Worm (Caenorhabditis elegans) whole organism, mixed stage, embryonic: ENCODE measurements around the gene C48D1.9.

ENCODE experiments used
- M03D4.4 ChIP-seq: sonication (generic microtip); optimal IDR thresholded peaks from 2 replicates; lab custom pipeline; 2017; ENCODE audit warnings: mild to moderate bottlenecking, missing genetic modification characterization, missing compliant biosample characterization
- bed-3 ChIP-seq: fragments of 200-800 bp; sonication (Bioruptor generic); optimal IDR thresholded peaks from 3 replicates; lab custom pipeline; 2018; ENCODE audit warnings: mild to moderate bottlenecking, missing genetic modification characterization, moderate library complexity, missing compliant biosample characterization
- blmp-1 ChIP-seq: fragments of 150-350 bp; optimal IDR thresholded peaks from 2 replicates; lab custom pipeline; 2014; ENCODE audit warnings: missing biosample characterization, missing genetic modification characterization
- ceh-39 ChIP-seq: fragments of 150-350 bp; optimal IDR thresholded peaks from 2 replicates; lab custom pipeline; 2014; ENCODE audit warnings: missing biosample characterization, missing genetic modification characterization
- ceh-43 ChIP-seq: fragments of 200-800 bp; sonication (Bioruptor generic); optimal IDR thresholded peaks from 2 replicates; lab custom pipeline; 2018; ENCODE audit warnings: mild to moderate bottlenecking, missing genetic modification characterization, moderate library complexity, missing compliant biosample characterization
- ceh-83 ChIP-seq: fragments of 200-800 bp; sonication (Bioruptor generic); optimal IDR thresholded peaks from 2 replicates; lab custom pipeline; 2018; ENCODE audit warnings: mild to moderate bottlenecking, missing genetic modification characterization, missing compliant biosample characterization
- ces-1 ChIP-seq: fragments of 150-350 bp; optimal IDR thresholded peaks from 2 replicates; lab custom pipeline; 2014; ENCODE audit warnings: missing biosample characterization, missing genetic modification reagents, missing genetic modification characterization
- cnd-1 ChIP-seq: fragments of 200-800 bp; sonication (Bioruptor generic); optimal IDR thresholded peaks from 2 replicates; lab custom pipeline; 2018; ENCODE audit warnings: mild to moderate bottlenecking, missing genetic modification characterization, missing compliant biosample characterization
- drap-1 ChIP-seq: fragments of 200-800 bp; sonication (Bioruptor generic); optimal IDR thresholded peaks from 3 replicates; lab custom pipeline; 2018; ENCODE audit warnings: mild to moderate bottlenecking, missing genetic modification characterization, missing compliant biosample characterization
- elt-1 ChIP-seq: sonication (generic microtip); optimal IDR thresholded peaks from 2 replicates; lab custom pipeline; 2017; ENCODE audit warnings: missing genetic modification characterization, mild to moderate bottlenecking, missing compliant biosample characterization, antibody characterized with exemption, moderate library complexity, borderline replicate concordance; ENCODE audit not compliant: insufficient read depth
- elt-3 ChIP-seq: fragments of 150-350 bp; optimal IDR thresholded peaks from 2 replicates; lab custom pipeline; 2014; ENCODE audit warnings: missing biosample characterization, missing genetic modification characterization
- flh-1 ChIP-seq: fragments of 200-800 bp; sonication (Bioruptor generic); optimal IDR thresholded peaks from 2 replicates; lab custom pipeline; 2018; ENCODE audit warnings: mild to moderate bottlenecking, missing genetic modification characterization, moderate library complexity, missing compliant biosample characterization
- ham-2 ChIP-seq: fragments of 200-800 bp; sonication (Bioruptor generic); optimal IDR thresholded peaks from 2 replicates; lab custom pipeline; 2018; ENCODE audit warnings: mild to moderate bottlenecking, missing genetic modification characterization, missing compliant biosample characterization
- hlh-1 ChIP-seq: fragments of 150-350 bp; optimal IDR thresholded peaks from 2 replicates; lab custom pipeline; 2014; ENCODE audit warnings: missing biosample characterization, missing genetic modification reagents, missing genetic modification characterization
- lin-13 ChIP-seq: fragments of 150-350 bp; optimal IDR thresholded peaks from 2 replicates; lab custom pipeline; 2014; ENCODE audit warnings: missing biosample characterization, missing genetic modification characterization
- lin-32 ChIP-seq: fragments of 200-800 bp; sonication (Bioruptor generic); optimal IDR thresholded peaks from 2 replicates; lab custom pipeline; 2018; ENCODE audit warnings: mild to moderate bottlenecking, missing genetic modification characterization, missing compliant biosample characterization
- lsy-2 ChIP-seq: fragments of 150-350 bp; optimal IDR thresholded peaks from 2 replicates; lab custom pipeline; 2014; ENCODE audit warnings: missing biosample characterization, missing genetic modification characterization
- mab-5 ChIP-seq: fragments of 150-350 bp; optimal IDR thresholded peaks from 2 replicates; lab custom pipeline; 2014; ENCODE audit warnings: missing biosample characterization, missing genetic modification characterization
- mep-1 ChIP-seq: fragments of 150-350 bp; optimal IDR thresholded peaks from 2 replicates; lab custom pipeline; 2017; ENCODE audit warnings: missing biosample characterization, missing genetic modification reagents, missing genetic modification characterization, inconsistent platforms
- mls-2 ChIP-seq: sonication (generic microtip); optimal IDR thresholded peaks from 2 replicates; lab custom pipeline; 2016; ENCODE audit warnings: mild to moderate bottlenecking, missing genetic modification characterization, moderate library complexity, missing compliant biosample characterization
- nhr-12 ChIP-seq: fragments of 150-350 bp; optimal IDR thresholded peaks from 2 replicates; lab custom pipeline; 2014; ENCODE audit warnings: missing biosample characterization, missing genetic modification characterization
- nhr-2 ChIP-seq: fragments of 150-350 bp; optimal IDR thresholded peaks from 2 replicates; lab custom pipeline; 2014; ENCODE audit warnings: missing biosample characterization, missing genetic modification characterization
- nhr-237 ChIP-seq: fragments of 150-350 bp; optimal IDR thresholded peaks from 2 replicates; lab custom pipeline; 2014; ENCODE audit warnings: missing biosample characterization, missing genetic modification characterization
- nhr-28 ChIP-seq: fragments of 150-350 bp; optimal IDR thresholded peaks from 2 replicates; lab custom pipeline; 2014; ENCODE audit warnings: missing biosample characterization, missing genetic modification characterization
- nhr-76 ChIP-seq: sonication (generic microtip); optimal IDR thresholded peaks from 2 replicates; lab custom pipeline; 2017; ENCODE audit warnings: missing biosample characterization, missing genetic modification characterization
- pha-4 ChIP-seq: fragments of 150-350 bp; optimal IDR thresholded peaks from 2 replicates; lab custom pipeline; 2018; ENCODE audit warnings: missing biosample characterization, missing genetic modification reagents, missing genetic modification characterization
- sem-2 ChIP-seq: fragments of 200-800 bp; sonication (Bioruptor generic); optimal IDR thresholded peaks from 2 replicates; lab custom pipeline; 2018; ENCODE audit warnings: mild to moderate bottlenecking, missing genetic modification characterization, missing compliant biosample characterization
- snpc-4 ChIP-seq: fragments of 150-350 bp; optimal IDR thresholded peaks from 2 replicates; lab custom pipeline; 2014; ENCODE audit warnings: missing biosample characterization, missing genetic modification characterization
- sptf-1 ChIP-seq: sonication (generic microtip); optimal IDR thresholded peaks from 2 replicates; lab custom pipeline; 2017; ENCODE audit warnings: mild to moderate bottlenecking, missing genetic modification characterization, moderate library complexity, missing compliant biosample characterization
- tbx-8 ChIP-seq: fragments of 200-800 bp; sonication (Bioruptor generic); optimal IDR thresholded peaks from 2 replicates; lab custom pipeline; 2018; ENCODE audit warnings: mild to moderate bottlenecking, missing genetic modification characterization, moderate library complexity, missing compliant biosample characterization
- unc-120 ChIP-seq: sonication (generic microtip); optimal IDR thresholded peaks from 2 replicates; lab custom pipeline; 2017; ENCODE audit warnings: missing genetic modification characterization, missing compliant biosample characterization; ENCODE audit not compliant: poor library complexity, severe bottlenecking
- unc-39 ChIP-seq: fragments of 150-350 bp; optimal IDR thresholded peaks from 2 replicates; lab custom pipeline; 2014; ENCODE audit warnings: missing biosample characterization, missing genetic modification characterization
- unc-62 ChIP-seq: fragments of 150-350 bp; optimal IDR thresholded peaks from 2 replicates; lab custom pipeline; 2014; ENCODE audit warnings: missing biosample characterization, missing genetic modification reagents, missing genetic modification characterization
- zip-8 ChIP-seq: fragments of 150-350 bp; optimal IDR thresholded peaks from 2 replicates; lab custom pipeline; 2014; ENCODE audit warnings: missing biosample characterization, missing genetic modification characterization
- ztf-11 ChIP-seq: fragments of 150-350 bp; optimal IDR thresholded peaks from 2 replicates; lab custom pipeline; 2014; ENCODE audit warnings: missing biosample characterization, missing genetic modification characterization

The C48D1.9 gene

ce11 chrIV:13241340-13241739 lies 31.9 kb upstream of the C48D1.9 start:
- TF ChIP-seq sem-2 (GFP tag; lab: Kevin White, UChicago): no peak
- no peak for TF ChIP-seq nhr-76 (tag; lab: Kevin White, UChicago)
- TF ChIP-seq zip-8 (tag; lab: Kevin White, UChicago): no peak
- no peak for TF ChIP-seq lin-32 (GFP tag; lab: Kevin White, UChicago)
- no peak for TF ChIP-seq nhr-28 (tag; lab: Kevin White, UChicago)
- TF ChIP-seq sptf-1 (tag; lab: Kevin White, UChicago): no peak
- no peak for TF ChIP-seq M03D4.4 (tag; lab: Kevin White, UChicago)
- no peak for TF ChIP-seq lin-13 (tag; lab: Kevin White, UChicago)
- TF ChIP-seq, all 35 proteins: peak for 0

DNA sequence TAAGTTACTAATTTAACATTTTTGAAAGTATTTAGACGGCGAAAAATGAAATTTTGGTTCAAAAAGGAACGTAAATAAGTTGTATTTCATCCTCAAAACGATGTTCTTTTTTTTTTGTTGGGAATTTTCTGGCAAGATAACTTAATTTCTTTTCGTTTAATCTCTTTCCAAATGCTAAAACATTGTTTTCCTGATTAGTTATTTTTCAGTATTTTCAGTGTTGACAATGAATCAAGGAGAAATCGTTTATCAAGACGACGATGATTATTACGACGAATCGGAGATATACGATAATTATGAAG lies 31.3 kb upstream of the C48D1.9 start, which contains the start of gene lin-54:
Gene lin-54 (plus strand): TSS at position 203 of the 302 bp plus-strand sequence.
- TF ChIP-seq ceh-43 (GFP tag; lab: Kevin White, UChicago): no peak
- TF ChIP-seq nhr-12 (tag; lab: Kevin White, UChicago): no peak
- no peak for TF ChIP-seq ces-1
- TF ChIP-seq nhr-28 (tag; lab: Kevin White, UChicago): no peak
- TF ChIP-seq lin-32 (GFP tag; lab: Kevin White, UChicago): no peak
- no peak for TF ChIP-seq nhr-76 (tag; lab: Kevin White, UChicago)
- no peak for TF ChIP-seq ceh-83 (GFP tag; lab: Kevin White, UChicago)
- TF ChIP-seq ceh-39 (tag; lab: Kevin White, UChicago): no peak
- TF ChIP-seq, all 35 proteins: peak for 0

- TF ChIP-seq nhr-237 (peak; percentile 97), hlh-1 (peak; percentile 71), unc-120 (tag; lab: Kevin White, UChicago) (peak; percentile 75), mab-5 (tag; lab: Kevin White, UChicago) (peak; percentile 83), nhr-28 (tag; lab: Kevin White, UChicago) (no peak), nhr-2 (no peak), sptf-1 (tag; lab: Kevin White, UChicago) (peak; percentile 89), zip-8 (tag; lab: Kevin White, UChicago) (peak; percentile 54), pha-4 (tag; lab: Kevin White, UChicago) (peak; percentile 99), ces-1 (peak; percentile 100), elt-3 (tag; lab: Kevin White, UChicago) (peak; percentile 84), lin-32 (GFP tag; lab: Kevin White, UChicago) (peak; percentile 3), ztf-11 (tag; lab: Kevin White, UChicago) (peak; percentile 75), blmp-1 (tag; lab: Kevin White, UChicago) (peak; percentile 52), bed-3 (GFP tag; lab: Kevin White, UChicago) (no peak), mep-1 (peak; percentile 99), ceh-39 (tag; lab: Kevin White, UChicago) (peak; percentile 94), lsy-2 (peak; percentile 92), cnd-1 (tag; lab: Kevin White, UChicago) (peak; percentile 84), ceh-43 (GFP tag; lab: Kevin White, UChicago) (peak; percentile 67), unc-39 (tag; lab: Kevin White, UChicago) (peak; percentile 75), sem-2 (GFP tag; lab: Kevin White, UChicago) (no peak), flh-1 (no peak), ceh-83 (GFP tag; lab: Kevin White, UChicago) (peak; percentile 67), drap-1 (GFP tag; lab: Kevin White, UChicago) (peak; percentile 80), unc-62 (peak; percentile 94), nhr-12 (tag; lab: Kevin White, UChicago) (peak; percentile 75), ham-2 (GFP tag; lab: Kevin White, UChicago) (peak; percentile 23), mls-2 (tag; lab: Kevin White, UChicago) (peak; percentile 75), nhr-76 (tag; lab: Kevin White, UChicago) (no peak), elt-1 (no peak), M03D4.4 (tag; lab: Kevin White, UChicago) (peak; percentile 74), snpc-4 (tag; lab: Kevin White, UChicago) (no peak), tbx-8 (GFP tag; lab: Kevin White, UChicago) (peak; percentile 45), lin-13 (tag; lab: Kevin White, UChicago) (peak; percentile 96)
Measured at ce11 chrIV:13240078-13240841, 30.8 kb upstream of the C48D1.9 start, which contains the start of gene rpl-12. Gene rpl-12 (minus strand): TSS chrIV:13240651.
